Fruit fly (Drosophila melanogaster) whole organism, embryonic: Measurements from ENCODE around the gene CG15337.

Source experiments
- Bdp1 ChIP-seq: fragments of 200-800 bp; sonication (Bioruptor generic); optimal IDR thresholded peaks from 3 replicates; lab custom pipeline; 2016; ENCODE audit warnings: missing biosample characterization, missing genetic modification characterization
- CG10209 ChIP-seq: fragments of 200-800 bp; sonication (Bioruptor generic); optimal IDR thresholded peaks from 3 replicates; lab custom pipeline; 2017; ENCODE audit warnings: missing biosample characterization, mild to moderate bottlenecking, missing genetic modification characterization, missing genetic modification reagents
- CG11560 ChIP-seq: fragments of 200-800 bp; sonication (Bioruptor generic); IDR thresholded peaks from 3 replicates; pipeline ENCODE4 v1.3.6; 2022; ENCODE audit warnings: missing biosample characterization, missing genetic modification characterization
- CG11695 ChIP-seq: fragments of 200-800 bp; sonication (Bioruptor generic); IDR thresholded peaks from 3 replicates; pipeline ENCODE4 v1.3.6; 2022; ENCODE audit warnings: missing biosample characterization, missing genetic modification characterization
- CG11723 ChIP-seq: fragments of 200-800 bp; sonication (Bioruptor generic); optimal IDR thresholded peaks from 2 replicates; lab custom pipeline; 2017; ENCODE audit warnings: missing biosample characterization, mild to moderate bottlenecking, missing genetic modification characterization
- CG12071 ChIP-seq: fragments of 200-800 bp; sonication (Bioruptor generic); optimal IDR thresholded peaks from 3 replicates; lab custom pipeline; 2018; ENCODE audit warnings: missing biosample characterization, mild to moderate bottlenecking, missing genetic modification characterization
- CG12391 ChIP-seq: fragments of 200-800 bp; sonication (Bioruptor generic); optimal IDR thresholded peaks from 3 replicates; lab custom pipeline; 2018; ENCODE audit warnings: missing biosample characterization, mild to moderate bottlenecking, missing genetic modification characterization, moderate library complexity
- CG13123 ChIP-seq: fragments of 200-800 bp; sonication (Bioruptor generic); optimal IDR thresholded peaks from 2 replicates; lab custom pipeline; 2016; ENCODE audit warnings: missing biosample characterization, missing genetic modification characterization
- CG13296 ChIP-seq: fragments of 200-800 bp; sonication (Bioruptor generic); optimal IDR thresholded peaks from 3 replicates; lab custom pipeline; 2018; ENCODE audit warnings: missing biosample characterization, mild to moderate bottlenecking, missing genetic modification characterization
- CG14667 ChIP-seq: fragments of 200-800 bp; sonication (Bioruptor generic); IDR thresholded peaks from 2 replicates; pipeline ENCODE4 v1.3.6; 2022; ENCODE audit warnings: missing biosample characterization, missing genetic modification characterization
- CG15269 ChIP-seq: fragments of 200-800 bp; sonication (Bioruptor generic); optimal IDR thresholded peaks from 2 replicates; lab custom pipeline; 2018; ENCODE audit warnings: missing biosample characterization, mild to moderate bottlenecking, missing genetic modification characterization, moderate library complexity
- CG17829 ChIP-seq: fragments of 200-800 bp; optimal IDR thresholded peaks from 2 replicates; lab custom pipeline; 2019; ENCODE audit warnings: missing biosample characterization, mild to moderate bottlenecking, missing genetic modification characterization, moderate library complexity
- CG18619 ChIP-seq: fragments of 200-800 bp; sonication (Bioruptor generic); optimal IDR thresholded peaks from 3 replicates; lab custom pipeline; 2017; ENCODE audit warnings: missing biosample characterization, mild to moderate bottlenecking, missing genetic modification characterization
- CG18764 ChIP-seq: fragments of 200-800 bp; sonication (Bioruptor generic); optimal IDR thresholded peaks from 3 replicates; lab custom pipeline; 2016; ENCODE audit warnings: missing biosample characterization, missing genetic modification characterization
- CG30431 ChIP-seq: fragments of 200-800 bp; sonication (Bioruptor generic); optimal IDR thresholded peaks from 2 replicates; lab custom pipeline; 2017; ENCODE audit warnings: missing biosample characterization, missing genetic modification characterization
- CG31441 ChIP-seq: fragments of 200-800 bp; sonication (Bioruptor generic); IDR thresholded peaks from 2 replicates; pipeline ENCODE4 v1.3.6; 2022; ENCODE audit warnings: missing biosample characterization, missing genetic modification characterization
- CG42726 ChIP-seq: fragments of 200-800 bp; sonication (Bioruptor generic); IDR thresholded peaks from 2 replicates; pipeline ENCODE4 v1.3.6; 2022; ENCODE audit warnings: missing biosample characterization, missing genetic modification characterization; ENCODE audit not compliant: partially characterized antibody
- CG4404 ChIP-seq: fragments of 200-800 bp; sonication (Bioruptor generic); IDR thresholded peaks from 2 replicates; pipeline ENCODE4 v1.3.6; 2022; ENCODE audit warnings: missing biosample characterization, missing genetic modification characterization
- CG4424 ChIP-seq: fragments of 200-800 bp; sonication (Bioruptor generic); optimal IDR thresholded peaks from 3 replicates; lab custom pipeline; 2016; ENCODE audit warnings: missing biosample characterization, missing genetic modification characterization
- CG4707 ChIP-seq: fragments of 200-800 bp; sonication (Bioruptor generic); optimal IDR thresholded peaks from 2 replicates; lab custom pipeline; 2018; ENCODE audit warnings: missing biosample characterization, mild to moderate bottlenecking, missing genetic modification characterization, moderate library complexity
- CG6683 ChIP-seq: fragments of 200-800 bp; sonication (Bioruptor generic); optimal IDR thresholded peaks from 2 replicates; lab custom pipeline; 2017; ENCODE audit warnings: missing biosample characterization, mild to moderate bottlenecking, missing genetic modification characterization, missing genetic modification reagents
- CG7745 ChIP-seq: fragments of 200-800 bp; sonication (Bioruptor generic); optimal IDR thresholded peaks from 2 replicates; lab custom pipeline; 2018; ENCODE audit warnings: missing biosample characterization, mild to moderate bottlenecking, missing genetic modification characterization, moderate library complexity
- CG7786 ChIP-seq: fragments of 200-800 bp; sonication (Bioruptor generic); optimal IDR thresholded peaks from 2 replicates; lab custom pipeline; 2016; ENCODE audit warnings: missing biosample characterization, missing genetic modification characterization
- CG8359 ChIP-seq: fragments of 200-800 bp; sonication (Bioruptor generic); optimal IDR thresholded peaks from 2 replicates; lab custom pipeline; 2017; ENCODE audit warnings: missing biosample characterization, mild to moderate bottlenecking, missing genetic modification characterization, borderline replicate concordance
- CG9609 ChIP-seq: fragments of 200-800 bp; sonication (Bioruptor generic); optimal IDR thresholded peaks from 3 replicates; lab custom pipeline; 2016; ENCODE audit warnings: missing biosample characterization, missing genetic modification characterization
- CG9817 ChIP-seq: fragments of 200-800 bp; sonication (Bioruptor generic); optimal IDR thresholded peaks from 2 replicates; lab custom pipeline; 2018; ENCODE audit warnings: missing biosample characterization, mild to moderate bottlenecking, missing genetic modification characterization, moderate library complexity
- Camta ChIP-seq: fragments of 200-800 bp; sonication (Bioruptor generic); optimal IDR thresholded peaks from 2 replicates; lab custom pipeline; 2016; ENCODE audit warnings: missing biosample characterization, missing genetic modification characterization
- Dref ChIP-seq: fragments of 200-800 bp; sonication (Bioruptor generic); IDR thresholded peaks from 2 replicates; pipeline ENCODE4 v1.3.6; 2022; ENCODE audit warnings: missing biosample characterization, missing genetic modification characterization
- GATAe ChIP-seq: fragments of 200-800 bp; sonication (Bioruptor generic); conservative IDR thresholded peaks from 2 replicates; pipeline ENCODE4 v1.3.6; 2022; ENCODE audit warnings: missing biosample characterization, missing genetic modification characterization
- HHEX ChIP-seq: fragments of 200-800 bp; sonication (Bioruptor generic); optimal IDR thresholded peaks from 3 replicates; lab custom pipeline; 2017; ENCODE audit warnings: missing biosample characterization, mild to moderate bottlenecking, missing genetic modification characterization, missing genetic modification reagents
- Hr39 ChIP-seq: fragments of >200 bp; optimal IDR thresholded peaks from 2 replicates; lab custom pipeline; 2017
- Max ChIP-seq: fragments of 200-800 bp; sonication (Bioruptor generic); optimal IDR thresholded peaks from 2 replicates; lab custom pipeline; 2016; ENCODE audit warnings: missing biosample characterization, mild to moderate bottlenecking, missing genetic modification characterization
- Optix ChIP-seq: fragments of 200-800 bp; sonication (Bioruptor generic); IDR thresholded peaks from 3 replicates; pipeline ENCODE4 v1.3.6; 2022; ENCODE audit warnings: missing biosample characterization, missing genetic modification characterization
- Rfx ChIP-seq: fragments of 200-800 bp; sonication (Bioruptor generic); IDR thresholded peaks from 2 replicates; pipeline ENCODE4 v1.3.6; 2022; ENCODE audit warnings: missing biosample characterization, missing genetic modification characterization
- cad ChIP-seq: fragments of >200 bp; optimal IDR thresholded peaks from 2 replicates; lab custom pipeline; 2017; ENCODE audit warnings: missing biosample characterization, missing genetic modification characterization
- chm ChIP-seq: fragments of 200-800 bp; sonication (Bioruptor generic); IDR thresholded peaks from 2 replicates; pipeline ENCODE4 v1.3.6; 2022; ENCODE audit warnings: missing biosample characterization, missing genetic modification characterization
- dati ChIP-seq: fragments of 200-800 bp; sonication (Bioruptor generic); IDR thresholded peaks from 2 replicates; pipeline ENCODE4 v1.3.6; 2022; ENCODE audit warnings: missing biosample characterization, missing genetic modification characterization
- dimm ChIP-seq: fragments of 200-800 bp; sonication (Bioruptor generic); IDR thresholded peaks from 2 replicates; pipeline ENCODE4 v1.3.6; 2022; ENCODE audit warnings: missing biosample characterization, missing genetic modification characterization
- gcm2 ChIP-seq: fragments of 200-800 bp; sonication (Bioruptor generic); optimal IDR thresholded peaks from 2 replicates; lab custom pipeline; 2016; ENCODE audit warnings: missing biosample characterization, missing genetic modification characterization
- gem ChIP-seq: fragments of 200-800 bp; sonication (Bioruptor generic); optimal IDR thresholded peaks from 2 replicates; lab custom pipeline; 2019; ENCODE audit warnings: missing biosample characterization, mild to moderate bottlenecking, missing genetic modification characterization, moderate library complexity
- gfzf ChIP-seq: fragments of 200-800 bp; sonication (Bioruptor generic); optimal IDR thresholded peaks from 2 replicates; lab custom pipeline; 2016; ENCODE audit warnings: missing biosample characterization, mild to moderate bottlenecking, missing genetic modification characterization, moderate library complexity
- gsb-n ChIP-seq: fragments of 200-800 bp; sonication (Bioruptor generic); optimal IDR thresholded peaks from 3 replicates; lab custom pipeline; 2018; ENCODE audit warnings: missing biosample characterization, mild to moderate bottlenecking, missing genetic modification characterization
- kni ChIP-seq: fragments of 200-800 bp; sonication (Bioruptor generic); optimal IDR thresholded peaks from 3 replicates; lab custom pipeline; 2017; ENCODE audit warnings: mild to moderate bottlenecking, missing biosample characterization, missing genetic modification reagents, missing genetic modification characterization
- p53 ChIP-seq: fragments of 200-800 bp; sonication (Bioruptor generic); optimal IDR thresholded peaks from 2 replicates; lab custom pipeline; 2016; ENCODE audit warnings: missing biosample characterization, missing genetic modification characterization
- pb ChIP-seq: fragments of 200-800 bp; sonication (Bioruptor generic); optimal IDR thresholded peaks from 3 replicates; lab custom pipeline; 2016; ENCODE audit warnings: missing biosample characterization, missing genetic modification characterization
- pho ChIP-seq: fragments of 200-800 bp; sonication (Bioruptor generic); optimal IDR thresholded peaks from 2 replicates; lab custom pipeline; 2016; ENCODE audit warnings: missing biosample characterization, missing genetic modification characterization
- pros ChIP-seq: fragments of 200-800 bp; sonication (Bioruptor generic); optimal IDR thresholded peaks from 3 replicates; lab custom pipeline; 2019; ENCODE audit warnings: missing biosample characterization, mild to moderate bottlenecking, missing genetic modification characterization, moderate library complexity
- slou ChIP-seq: fragments of 200-800 bp; sonication (Bioruptor generic); optimal IDR thresholded peaks from 3 replicates; lab custom pipeline; 2016; ENCODE audit warnings: missing biosample characterization, missing genetic modification characterization
- tap ChIP-seq: fragments of 200-800 bp; optimal IDR thresholded peaks from 3 replicates; lab custom pipeline; 2019; ENCODE audit warnings: missing biosample characterization, mild to moderate bottlenecking, missing genetic modification characterization, moderate library complexity
- tio ChIP-seq: fragments of 200-800 bp; sonication (Bioruptor generic); optimal IDR thresholded peaks from 2 replicates; lab custom pipeline; 2017; ENCODE audit warnings: missing biosample characterization, missing genetic modification characterization, inconsistent platforms

The CG15337 gene

DNA sequence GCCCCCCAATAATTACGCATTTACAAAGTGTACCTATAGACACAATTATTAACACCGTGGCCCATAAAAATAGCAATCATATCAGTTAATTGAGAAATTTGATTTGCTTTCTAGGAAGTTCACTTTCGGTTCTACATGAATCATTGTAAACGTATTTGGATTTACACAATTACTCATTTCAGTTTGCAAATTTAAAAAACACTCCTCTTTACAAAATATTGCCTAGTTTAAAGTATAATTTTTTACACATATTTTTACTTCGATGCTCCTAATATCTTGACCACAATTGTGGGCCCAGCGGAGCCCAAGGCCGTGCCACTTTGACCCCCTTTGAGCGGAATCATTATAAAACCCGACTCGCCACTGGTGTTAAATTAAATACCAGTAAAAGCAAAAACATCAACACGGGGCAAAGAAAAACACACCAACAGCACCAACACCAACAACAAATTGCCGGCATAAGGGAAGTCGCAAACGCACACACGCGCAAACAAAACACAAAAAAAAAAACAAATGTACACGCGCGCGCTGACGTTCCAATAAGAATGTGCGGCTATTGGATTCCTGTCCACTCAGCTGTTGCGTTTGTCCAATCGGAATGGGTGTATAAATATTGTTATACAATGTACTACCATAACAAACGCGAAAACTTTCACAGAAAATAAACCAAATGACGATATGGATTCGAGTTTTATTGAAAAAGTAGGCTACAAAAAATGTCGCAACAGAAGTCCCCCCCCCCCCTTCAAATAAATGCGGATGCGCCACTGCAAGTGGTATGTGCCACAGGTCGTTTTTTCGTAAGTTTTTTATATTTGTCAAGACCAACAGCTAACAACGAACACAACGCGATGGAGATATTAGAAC is 45.1 kb upstream of the CG15337 start (continued):
- no peak for TF ChIP-seq pros (GFP tag; lab: Kevin White, UChicago)
- TF ChIP-seq CG10209 (GFP tag; lab: Kevin White, UChicago): peak; percentile 59
- TF ChIP-seq Rfx: peak; percentile 74
- TF ChIP-seq p53 (GFP tag; lab: Kevin White, UChicago): no peak
- TF ChIP-seq GATAe (GFP tag; lab: Robert Waterston, UW): no peak
- no peak for TF ChIP-seq CG42726 (GFP tag; lab: Robert Waterston, UW)
- TF ChIP-seq CG13123 (GFP tag; lab: Kevin White, UChicago): no peak
- peak; percentile 11 for TF ChIP-seq Camta (GFP tag; lab: Kevin White, UChicago)
- TF ChIP-seq CG11695 (GFP tag; lab: Robert Waterston, UW): peak; percentile 88
- TF ChIP-seq CG12391 (tag; lab: Kevin White, UChicago): peak; percentile 64
- no peak for TF ChIP-seq gsb-n
- TF ChIP-seq CG4404: no peak
- no peak for TF ChIP-seq slou (GFP tag; lab: Kevin White, UChicago)
- TF ChIP-seq gcm2 (GFP tag; lab: Kevin White, UChicago): no peak
- no peak for TF ChIP-seq dati (GFP tag; lab: Robert Waterston, UW)
- TF ChIP-seq tap (tag; lab: Kevin White, UChicago): peak; percentile 67
- peak; percentile 82 for TF ChIP-seq gem (tag; lab: Kevin White, UChicago)
- TF ChIP-seq Max (GFP tag; lab: Kevin White, UChicago): peak; percentile 16
- TF ChIP-seq cad (GFP tag; lab: Kevin White, UChicago): no peak
- TF ChIP-seq CG7786: peak; percentile 65
- no peak for TF ChIP-seq CG4707 (GFP tag; lab: Kevin White, UChicago)
- peak; percentile 74 for TF ChIP-seq pho (GFP tag; lab: Kevin White, UChicago)
- no peak for TF ChIP-seq CG30431 (GFP tag; lab: Kevin White, UChicago)
- no peak for TF ChIP-seq CG14667 (GFP tag; lab: Robert Waterston, UW)
- TF ChIP-seq gfzf (GFP tag; lab: Kevin White, UChicago): no peak
- TF ChIP-seq Hr39: no peak
- TF ChIP-seq CG17829 (tag; lab: Kevin White, UChicago): peak; percentile 41
- TF ChIP-seq CG11560 (tag; lab: Robert Waterston, UW): no peak
- TF ChIP-seq Dref (GFP tag; lab: Robert Waterston, UW): no peak
- peak; percentile 11 for TF ChIP-seq kni (GFP tag; lab: Kevin White, UChicago)
- peak; percentile 41 for TF ChIP-seq pb (GFP tag; lab: Kevin White, UChicago)
- peak; percentile 78 for TF ChIP-seq CG13296 (GFP tag; lab: Kevin White, UChicago)
- TF ChIP-seq CG12071 (GFP tag; lab: Kevin White, UChicago): peak; percentile 55
- TF ChIP-seq chm (GFP tag; lab: Robert Waterston, UW): peak; percentile 24; the same call in 1 of the 2 replicates
- peak; percentile 28 for TF ChIP-seq Bdp1 (GFP tag; lab: Kevin White, UChicago)
- no peak for TF ChIP-seq CG18764 (GFP tag; lab: Kevin White, UChicago)
- TF ChIP-seq CG11723 (GFP tag; lab: Kevin White, UChicago): peak; percentile 28
- peak; percentile 72 for TF ChIP-seq CG9817
- no peak for TF ChIP-seq tio
- TF ChIP-seq CG7745 (tag; lab: Kevin White, UChicago): no peak
- TF ChIP-seq CG9609 (GFP tag; lab: Kevin White, UChicago): peak; percentile 43
- no peak for TF ChIP-seq Optix (GFP tag; lab: Robert Waterston, UW)
- TF ChIP-seq CG8359 (GFP tag; lab: Kevin White, UChicago): no peak
- no peak for TF ChIP-seq CG6683 (GFP tag; lab: Kevin White, UChicago)
- peak; percentile 52 for TF ChIP-seq CG18619 (GFP tag; lab: Kevin White, UChicago)
- peak; percentile 70 for TF ChIP-seq HHEX (GFP tag; lab: Kevin White, UChicago)
- TF ChIP-seq dimm (GFP tag; lab: Robert Waterston, UW): no peak
- peak; percentile 48 for TF ChIP-seq CG4424
- peak; percentile 84 for TF ChIP-seq CG15269 (tag; lab: Kevin White, UChicago)
- peak; percentile 62 for TF ChIP-seq CG31441 (GFP tag; lab: Robert Waterston, UW)
